Worm (Caenorhabditis elegans) whole organism, midembryonic: ENCODE measurements around the gene ints-13.
"Not testable (repeated sequence)": the region's sequence is repeated elsewhere in the genome, so short reads cannot be mapped to it uniquely, and the experiment has no call there.

Source experiments
- T22C8.4 ChIP-seq: fragments of 200-800 bp; sonication (Bioruptor generic); IDR thresholded peaks from 2 replicates; pipeline ENCODE4 v1.3.6; 2022; ENCODE audit warnings: missing genetic modification characterization, missing compliant biosample characterization
- flt-1 ChIP-seq: fragments of 200-800 bp; sonication (Bioruptor generic); IDR thresholded peaks from 2 replicates; pipeline ENCODE4 v1.3.6; 2022; ENCODE audit warnings: missing genetic modification characterization, missing compliant biosample characterization
- klf-2 ChIP-seq: fragments of 200-800 bp; sonication (Bioruptor generic); conservative IDR thresholded peaks from 2 replicates; pipeline ENCODE4 v1.3.6; 2022; ENCODE audit warnings: missing genetic modification reagents, missing genetic modification characterization, missing compliant biosample characterization
- tab-1 ChIP-seq: fragments of 200-800 bp; sonication (Bioruptor generic); IDR thresholded peaks from 2 replicates; pipeline ENCODE4 v1.3.6; 2022; ENCODE audit warnings: missing genetic modification characterization, missing compliant biosample characterization
- ztf-29 ChIP-seq: fragments of 200-800 bp; sonication (Bioruptor generic); IDR thresholded peaks from 2 replicates; pipeline ENCODE4 v1.3.6; 2022; ENCODE audit warnings: missing genetic modification reagents, missing genetic modification characterization, missing compliant biosample characterization

DNA sequence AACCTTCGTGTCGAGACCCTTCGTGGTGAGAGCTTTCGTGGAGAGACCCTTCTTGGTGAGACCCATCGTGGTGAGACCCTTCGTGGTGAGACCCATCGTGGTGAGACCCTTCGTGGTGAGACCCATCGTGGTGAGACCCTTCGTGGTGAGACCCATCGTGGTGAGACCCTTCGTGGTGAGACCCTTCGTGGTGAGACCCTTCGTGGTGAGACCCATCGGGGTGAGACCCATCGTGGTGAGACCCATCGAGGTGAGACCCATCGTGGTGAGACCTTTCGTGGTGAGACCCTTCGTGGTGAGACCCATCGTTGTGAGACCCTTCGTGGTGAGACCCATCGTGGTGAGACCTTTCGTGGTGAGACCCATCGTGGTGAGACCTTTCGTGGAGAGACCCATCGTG, 44.0 kb upstream of the ints-13 start:
- not testable (repeated sequence) for TF ChIP-seq flt-1 (GFP tag; lab: Robert Waterston, UW); T22C8.4; ztf-29 (GFP tag; lab: Robert Waterston, UW); tab-1 (GFP tag; lab: Robert Waterston, UW); klf-2
